Worm (Caenorhabditis elegans) whole organism, mixed stage, embryonic: Measurements from ENCODE around the gene casy-1.

Experiments
- bed-3 ChIP-seq: fragments of 200-800 bp; sonication (Bioruptor generic); optimal IDR thresholded peaks from 3 replicates; lab custom pipeline; 2018; ENCODE audit warnings: mild to moderate bottlenecking, missing genetic modification characterization, moderate library complexity, missing compliant biosample characterization
- nhr-237 ChIP-seq: fragments of 150-350 bp; optimal IDR thresholded peaks from 2 replicates; lab custom pipeline; 2014; ENCODE audit warnings: missing biosample characterization, missing genetic modification characterization
- sptf-1 ChIP-seq: sonication (generic microtip); optimal IDR thresholded peaks from 2 replicates; lab custom pipeline; 2017; ENCODE audit warnings: mild to moderate bottlenecking, missing genetic modification characterization, moderate library complexity, missing compliant biosample characterization
- unc-62 ChIP-seq: fragments of 150-350 bp; optimal IDR thresholded peaks from 2 replicates; lab custom pipeline; 2014; ENCODE audit warnings: missing biosample characterization, missing genetic modification reagents, missing genetic modification characterization
- zip-8 ChIP-seq: fragments of 150-350 bp; optimal IDR thresholded peaks from 2 replicates; lab custom pipeline; 2014; ENCODE audit warnings: missing biosample characterization, missing genetic modification characterization
- ztf-11 ChIP-seq: fragments of 150-350 bp; optimal IDR thresholded peaks from 2 replicates; lab custom pipeline; 2014; ENCODE audit warnings: missing biosample characterization, missing genetic modification characterization

DNA sequence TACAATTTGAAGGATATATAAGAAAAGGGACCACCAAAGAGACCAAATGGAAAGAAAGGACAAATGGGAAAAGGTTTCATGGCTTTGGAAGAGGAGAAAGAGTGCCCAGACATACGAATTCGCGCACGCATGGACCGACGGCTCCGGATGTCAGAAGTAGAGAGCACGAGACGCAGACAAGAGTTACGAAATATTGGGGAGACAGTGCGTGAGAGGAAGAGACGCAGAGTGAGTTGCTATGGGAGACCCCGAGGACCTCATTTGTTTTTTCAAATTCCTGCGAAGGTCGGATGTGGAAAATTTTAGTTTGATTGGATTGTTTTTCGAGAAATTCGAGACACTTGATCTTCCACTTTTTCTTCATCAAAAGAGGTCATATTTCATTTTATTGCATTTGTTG is 10.2 kb upstream of the casy-1 start:
- TF ChIP-seq zip-8 (tag; lab: Kevin White, UChicago) = no peak
- TF ChIP-seq sptf-1 (tag; lab: Kevin White, UChicago) = no peak
- TF ChIP-seq ztf-11 (tag; lab: Kevin White, UChicago) = no peak
- TF ChIP-seq bed-3 (GFP tag; lab: Kevin White, UChicago) = no peak
- TF ChIP-seq nhr-237 (tag; lab: Kevin White, UChicago) = no peak
- TF ChIP-seq unc-62 = no peak
